Worm (Caenorhabditis elegans) whole organism, L4 larva: ENCODE results near the gene R155.5.

Source experiments
- F44E2.7 ChIP-seq: fragments of 200-800 bp; sonication (Bioruptor generic); IDR thresholded peaks from 2 replicates; pipeline ENCODE4 v2.1.2; 2022; ENCODE audit warnings: missing genetic modification characterization, missing compliant biosample characterization
- R02D3.7 ChIP-seq: fragments of 150-350 bp; sonication (generic microtip); optimal IDR thresholded peaks from 3 replicates; lab custom pipeline; 2014; ENCODE audit warnings: missing biosample characterization, missing genetic modification characterization
- Y48G9A.11 ChIP-seq: fragments of 200-800 bp; sonication (Bioruptor generic); IDR thresholded peaks from 2 replicates; pipeline ENCODE4 v1.3.6; 2022; ENCODE audit warnings: missing genetic modification reagents, missing genetic modification characterization, missing compliant biosample characterization
- aha-1 ChIP-seq: fragments of 150-350 bp; peaks from one replicate; lab custom pipeline; 2014; ENCODE audit warnings: missing biosample characterization, missing genetic modification characterization
- ceh-20 ChIP-seq: fragments of 200-800 bp; sonication (Bioruptor generic); IDR thresholded peaks from 2 replicates; pipeline ENCODE4 v1.3.6; 2022; ENCODE audit warnings: missing genetic modification reagents, missing genetic modification characterization, missing compliant biosample characterization
- ceh-32 ChIP-seq: sonication (generic microtip); optimal IDR thresholded peaks from 2 replicates; lab custom pipeline; 2016; ENCODE audit warnings: mild to moderate bottlenecking, missing genetic modification characterization, missing compliant biosample characterization; ENCODE audit not compliant: poor library complexity
- ceh-82 ChIP-seq: sonication (generic microtip); optimal IDR thresholded peaks from 2 replicates; lab custom pipeline; 2017; ENCODE audit warnings: missing biosample characterization, missing genetic modification characterization
- daf-8 ChIP-seq: fragments of 200-800 bp; sonication (Bioruptor generic); IDR thresholded peaks from 2 replicates; pipeline ENCODE4 v1.3.6; 2022; ENCODE audit warnings: missing genetic modification characterization, missing compliant biosample characterization
- dmd-8 ChIP-seq: fragments of 200-800 bp; sonication (Bioruptor generic); IDR thresholded peaks from 2 replicates; pipeline ENCODE4 v1.3.6; 2022; ENCODE audit warnings: missing genetic modification characterization, missing compliant biosample characterization
- dmd-9 ChIP-seq: fragments of 200-800 bp; sonication (Bioruptor generic); IDR thresholded peaks from 2 replicates; pipeline ENCODE4 v1.3.6; 2022; ENCODE audit warnings: missing genetic modification reagents, missing genetic modification characterization, missing compliant biosample characterization
- egl-27 ChIP-seq: sonication (generic microtip); optimal IDR thresholded peaks from 3 replicates; lab custom pipeline; 2017; ENCODE audit warnings: missing biosample characterization, missing genetic modification reagents, missing genetic modification characterization
- fos-1 ChIP-seq: fragments of 150-350 bp; optimal IDR thresholded peaks from 2 replicates; lab custom pipeline; 2014; ENCODE audit warnings: missing biosample characterization, missing genetic modification characterization
- hlh-11 ChIP-seq: fragments of 200-800 bp; sonication (Bioruptor generic); optimal IDR thresholded peaks from 2 replicates; lab custom pipeline; 2018; ENCODE audit warnings: mild to moderate bottlenecking, missing genetic modification characterization, missing compliant biosample characterization
- hmg-1.1 ChIP-seq: fragments of 200-800 bp; sonication (Bioruptor generic); IDR thresholded peaks from 2 replicates; pipeline ENCODE4 v1.3.6; 2022; ENCODE audit warnings: missing genetic modification reagents, missing genetic modification characterization, missing compliant biosample characterization
- jun-1 ChIP-seq: fragments of 150-350 bp; optimal IDR thresholded peaks from 2 replicates; lab custom pipeline; 2014; ENCODE audit warnings: missing biosample characterization, missing genetic modification reagents, missing genetic modification characterization
- lim-7 ChIP-seq: fragments of 200-800 bp; sonication (Bioruptor generic); IDR thresholded peaks from 2 replicates; pipeline ENCODE4 v1.3.6; 2022; ENCODE audit warnings: missing genetic modification characterization, missing compliant biosample characterization
- lin-1 ChIP-seq: fragments of 200-800 bp; sonication (Bioruptor generic); IDR thresholded peaks from 2 replicates; pipeline ENCODE4 v1.3.6; 2022; ENCODE audit warnings: missing genetic modification reagents, missing genetic modification characterization, missing compliant biosample characterization
- lin-13 ChIP-seq: fragments of 150-350 bp; optimal IDR thresholded peaks from 2 replicates; lab custom pipeline; 2014; ENCODE audit warnings: missing biosample characterization, missing genetic modification reagents, missing genetic modification characterization
- lin-29 ChIP-seq: fragments of 200-800 bp; sonication (Bioruptor generic); IDR thresholded peaks from 2 replicates; pipeline ENCODE4 v1.3.6; 2022; ENCODE audit warnings: missing genetic modification reagents, missing genetic modification characterization, missing compliant biosample characterization
- lin-38 ChIP-seq: fragments of 200-800 bp; sonication (Bioruptor generic); IDR thresholded peaks from 2 replicates; pipeline ENCODE4 v1.3.6; 2022; ENCODE audit warnings: missing genetic modification reagents, missing genetic modification characterization, missing compliant biosample characterization
- lir-3 ChIP-seq: sonication (generic microtip); optimal IDR thresholded peaks from 2 replicates; lab custom pipeline; 2016; ENCODE audit warnings: mild to moderate bottlenecking, missing genetic modification characterization, missing compliant biosample characterization
- madf-9 ChIP-seq: fragments of 200-800 bp; sonication (Bioruptor generic); conservative IDR thresholded peaks from 2 replicates; pipeline ENCODE4 v1.3.6; 2022; ENCODE audit warnings: missing genetic modification reagents, missing genetic modification characterization, missing compliant biosample characterization
- mdt-29 ChIP-seq: fragments of 200-800 bp; sonication (Bioruptor generic); IDR thresholded peaks from 2 replicates; pipeline ENCODE4 v1.3.6; 2022; ENCODE audit warnings: missing genetic modification reagents, missing genetic modification characterization, missing compliant biosample characterization
- mxl-2 ChIP-seq: fragments of 200-800 bp; sonication (Bioruptor generic); conservative IDR thresholded peaks from 2 replicates; pipeline ENCODE4 v1.3.6; 2022; ENCODE audit warnings: missing genetic modification reagents, missing genetic modification characterization, missing compliant biosample characterization
- nhr-102 ChIP-seq: sonication (generic microtip); optimal IDR thresholded peaks from 2 replicates; lab custom pipeline; 2016; ENCODE audit warnings: mild to moderate bottlenecking, missing genetic modification characterization, moderate library complexity, missing compliant biosample characterization
- nhr-28 ChIP-seq: fragments of 150-350 bp; optimal IDR thresholded peaks from 2 replicates; lab custom pipeline; 2014; ENCODE audit warnings: missing biosample characterization, missing genetic modification characterization
- nhr-48 ChIP-seq: sonication (generic microtip); optimal IDR thresholded peaks from 2 replicates; lab custom pipeline; 2016; ENCODE audit warnings: mild to moderate bottlenecking, missing genetic modification characterization, missing compliant biosample characterization
- tag-97 ChIP-seq: fragments of 200-800 bp; sonication (Bioruptor generic); IDR thresholded peaks from 2 replicates; pipeline ENCODE4 v1.3.6; 2022; ENCODE audit warnings: missing genetic modification characterization, missing compliant biosample characterization
- zag-1 ChIP-seq: fragments of 150-350 bp; optimal IDR thresholded peaks from 2 replicates; lab custom pipeline; 2014; ENCODE audit warnings: missing biosample characterization, missing genetic modification characterization
- zip-2 ChIP-seq: fragments of 150-350 bp; optimal IDR thresholded peaks from 2 replicates; lab custom pipeline; 2014; ENCODE audit warnings: missing biosample characterization, missing genetic modification characterization
- ztf-11 ChIP-seq: fragments of 150-350 bp; optimal IDR thresholded peaks from 2 replicates; lab custom pipeline; 2014; ENCODE audit warnings: missing biosample characterization, missing genetic modification characterization
- ztf-7 ChIP-seq: fragments of 150-350 bp; optimal IDR thresholded peaks from 2 replicates; lab custom pipeline; 2014; ENCODE audit warnings: missing biosample characterization, missing genetic modification characterization

R155.5 gene

DNA sequence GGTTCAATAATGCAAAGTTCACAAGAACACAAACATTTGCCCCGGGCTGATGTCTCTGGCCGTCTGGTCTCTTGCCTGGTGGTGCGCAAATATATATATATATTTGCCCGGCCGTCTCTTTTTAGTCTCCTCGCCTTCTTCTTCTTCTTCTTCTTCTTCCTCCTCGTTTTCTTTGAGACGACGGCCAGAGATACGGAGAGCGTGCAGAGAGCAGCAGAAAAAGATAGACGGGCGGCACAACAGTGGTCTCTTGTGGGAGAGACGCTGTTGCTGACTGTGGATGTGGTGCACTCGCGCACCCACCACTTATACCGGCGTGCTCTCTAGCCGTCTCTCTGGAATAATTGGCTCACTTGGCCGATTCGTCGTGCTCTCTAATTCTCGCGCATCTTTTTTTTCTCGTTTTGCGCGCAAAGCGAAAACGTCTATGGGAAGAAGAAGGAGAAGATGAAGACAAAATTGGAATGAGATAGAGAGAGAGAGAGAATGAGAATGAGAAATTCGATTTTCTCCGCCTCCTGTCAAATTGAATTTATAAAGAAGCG, 49.1 kb downstream of the R155.5 start (continued):
- no peak for TF ChIP-seq ceh-82 (tag; lab: Kevin White, UChicago)
- no peak for TF ChIP-seq zag-1 (tag; lab: Kevin White, UChicago)
- TF ChIP-seq lin-13 (GFP tag; lab: Kevin White, UChicago): peak; percentile 93
- TF ChIP-seq dmd-9 (GFP tag; lab: Robert Waterston, UW): no peak
- TF ChIP-seq hmg-1.1 (GFP tag; lab: Robert Waterston, UW): peak; percentile 93
- TF ChIP-seq hlh-11 (tag; lab: Kevin White, UChicago): peak; percentile 100
- TF ChIP-seq lin-29 (GFP tag; lab: Robert Waterston, UW): peak; percentile 81
- peak; percentile 79 for TF ChIP-seq ceh-32 (tag; lab: Kevin White, UChicago)
- TF ChIP-seq lir-3: no peak
- peak; percentile 77 for TF ChIP-seq jun-1 (tag; lab: Kevin White, UChicago)
- peak; percentile 93 for TF ChIP-seq ceh-20 (GFP tag; lab: Robert Waterston, UW)
- TF ChIP-seq ztf-11 (tag; lab: Kevin White, UChicago): no peak
- TF ChIP-seq egl-27 (tag; lab: Kevin White, UChicago): peak; percentile 70
- TF ChIP-seq aha-1 (tag; lab: Kevin White, UChicago): peak; percentile 99
- TF ChIP-seq madf-9 (GFP tag; lab: Robert Waterston, UW): peak; percentile 62
- TF ChIP-seq fos-1 (tag; lab: Kevin White, UChicago): peak; percentile 81
- peak; percentile 92 for TF ChIP-seq nhr-102 (tag; lab: Kevin White, UChicago)
- TF ChIP-seq ztf-7 (tag; lab: Kevin White, UChicago): peak; percentile 20
- TF ChIP-seq dmd-8 (GFP tag; lab: Robert Waterston, UW): no peak
- no peak for TF ChIP-seq R02D3.7
- TF ChIP-seq lim-7: no peak
- peak; percentile 99 for TF ChIP-seq nhr-48 (tag; lab: Kevin White, UChicago)
- 0 out of 2 replicates have a peak, but pooled peaks have one; percentile 35 for TF ChIP-seq mxl-2 (GFP tag; lab: Robert Waterston, UW)
- TF ChIP-seq zip-2 (tag; lab: Kevin White, UChicago): no peak
- TF ChIP-seq mdt-29: no peak
- TF ChIP-seq nhr-28 (tag; lab: Kevin White, UChicago): peak; percentile 88
- no peak for TF ChIP-seq tag-97 (GFP tag; lab: Robert Waterston, UW)
- no peak for TF ChIP-seq Y48G9A.11 (GFP tag; lab: Robert Waterston, UW)
- TF ChIP-seq lin-1: peak; percentile 74
- TF ChIP-seq lin-38 (GFP tag; lab: Robert Waterston, UW): peak; percentile 69
- no peak for TF ChIP-seq daf-8 (GFP tag; lab: Robert Waterston, UW)
- no peak for TF ChIP-seq F44E2.7 (GFP tag; lab: Robert Waterston, UW)
